Worm (Caenorhabditis elegans) whole organism, early embryonic: ENCODE data around the gene F55A4.13.
A peak's percentile ranks its signal among the peaks of the same experiment; 100 is the strongest.

ENCODE experiments used
- B0310.2 ChIP-seq: sonication (generic microtip); optimal IDR thresholded peaks from 2 replicates; lab custom pipeline; 2016; ENCODE audit warnings: mild to moderate bottlenecking, missing genetic modification characterization, missing compliant biosample characterization
- F13C5.2 ChIP-seq: sonication (generic microtip); optimal IDR thresholded peaks from 2 replicates; lab custom pipeline; 2017; ENCODE audit warnings: mild to moderate bottlenecking, missing genetic modification characterization, inconsistent platforms, missing compliant biosample characterization
- aly-1 ChIP-seq: sonication (generic microtip); optimal IDR thresholded peaks from 2 replicates; lab custom pipeline; 2016; ENCODE audit warnings: missing genetic modification characterization, missing compliant biosample characterization
- ama-1 ChIP-seq: fragments of 150-350 bp; optimal IDR thresholded peaks from 2 replicates; lab custom pipeline; 2014
- ceh-13 ChIP-seq: fragments of 200-800 bp; sonication (Bioruptor generic); optimal IDR thresholded peaks from 2 replicates; lab custom pipeline; 2018; ENCODE audit warnings: mild to moderate bottlenecking, missing genetic modification characterization, missing compliant biosample characterization
- ceh-36 ChIP-seq: sonication (generic microtip); optimal IDR thresholded peaks from 2 replicates; lab custom pipeline; 2016; ENCODE audit warnings: missing genetic modification characterization, inconsistent platforms, missing compliant biosample characterization
- ets-7 ChIP-seq: sonication (generic microtip); optimal IDR thresholded peaks from 2 replicates; lab custom pipeline; 2016; ENCODE audit warnings: missing genotype, missing genetic modification characterization, missing compliant biosample characterization
- flt-1 ChIP-seq: fragments of 200-800 bp; sonication (Bioruptor generic); IDR thresholded peaks from 2 replicates; pipeline ENCODE4 v1.3.6; 2022; ENCODE audit warnings: missing genetic modification characterization, missing compliant biosample characterization
- hmbx-1 ChIP-seq: sonication (generic microtip); optimal IDR thresholded peaks from 2 replicates; lab custom pipeline; 2016; ENCODE audit warnings: mild to moderate bottlenecking, missing genetic modification characterization, missing compliant biosample characterization
- hmg-4 ChIP-seq: fragments of 200-800 bp; sonication (Bioruptor generic); optimal IDR thresholded peaks from 2 replicates; lab custom pipeline; 2018; ENCODE audit warnings: mild to moderate bottlenecking, missing genetic modification characterization, missing compliant biosample characterization
- hnd-1 ChIP-seq: sonication (generic microtip); optimal IDR thresholded peaks from 2 replicates; lab custom pipeline; 2016; ENCODE audit warnings: missing genetic modification characterization, missing compliant biosample characterization
- pes-1 ChIP-seq: fragments of 200-800 bp; sonication (Bioruptor generic); IDR thresholded peaks from 2 replicates; pipeline ENCODE4 v1.3.6; 2022; ENCODE audit warnings: missing genetic modification reagents, missing genetic modification characterization, missing compliant biosample characterization
- scrt-1 ChIP-seq: fragments of 200-800 bp; sonication (Bioruptor generic); IDR thresholded peaks from 2 replicates; pipeline ENCODE4 v1.3.6; 2022; ENCODE audit warnings: missing genetic modification characterization, missing compliant biosample characterization
- sea-1 ChIP-seq: fragments of 200-800 bp; sonication (Bioruptor generic); conservative IDR thresholded peaks from 2 replicates; pipeline ENCODE4 v1.3.6; 2022; ENCODE audit warnings: missing genetic modification characterization, missing compliant biosample characterization
- tbx-11 ChIP-seq: fragments of 200-800 bp; sonication (Bioruptor generic); IDR thresholded peaks from 2 replicates; pipeline ENCODE4 v1.3.6; 2022; ENCODE audit warnings: missing genetic modification characterization, missing compliant biosample characterization
- tbx-37 ChIP-seq: fragments of 200-800 bp; sonication (Bioruptor generic); conservative IDR thresholded peaks from 2 replicates; pipeline ENCODE4 v1.3.6; 2022; ENCODE audit warnings: missing genetic modification reagents, missing genetic modification characterization, missing compliant biosample characterization
- tra-4 ChIP-seq: sonication (generic microtip); optimal IDR thresholded peaks from 2 replicates; lab custom pipeline; 2017; ENCODE audit warnings: missing genetic modification characterization, missing compliant biosample characterization

Gene F55A4.13

ce11 chrX:1005026-1005425 is 12.3 kb downstream of the F55A4.13 start:
- TF ChIP-seq ceh-13 (GFP tag; lab: Kevin White, UChicago), result no peak
- TF ChIP-seq hmg-4 (GFP tag; lab: Kevin White, UChicago), result no peak
- TF ChIP-seq F13C5.2 (tag; lab: Kevin White, UChicago), result no peak
- TF ChIP-seq hmbx-1 (tag; lab: Kevin White, UChicago), result no peak
- no peak for TF ChIP-seq ama-1 (lab: Kevin White, UChicago)

ce11 chrX:1004037-1004436 is 13.3 kb downstream of the F55A4.13 start, which contains the start of gene cutl-21:
cutl-21 (plus strand) TSS chrX:1004337.
- TF ChIP-seq ceh-13 (GFP tag; lab: Kevin White, UChicago) (no peak), F13C5.2 (tag; lab: Kevin White, UChicago) (no peak), tbx-11 (GFP tag; lab: Robert Waterston, UW) (no peak), sea-1 (GFP tag; lab: Robert Waterston, UW) (no peak), flt-1 (GFP tag; lab: Robert Waterston, UW) (no peak)

ce11 chrX:994678-995077 is 22.7 kb downstream of the F55A4.13 start:
- TF ChIP-seq tbx-37 (no peak), F13C5.2 (tag; lab: Kevin White, UChicago) (no peak), tra-4 (tag; lab: Kevin White, UChicago) (no peak), aly-1 (tag; lab: Kevin White, UChicago) (no peak), sea-1 (GFP tag; lab: Robert Waterston, UW) (no peak), ets-7 (tag; lab: Kevin White, UChicago) (no peak), ceh-13 (GFP tag; lab: Kevin White, UChicago) (no peak), tbx-11 (GFP tag; lab: Robert Waterston, UW) (no peak), hnd-1 (tag; lab: Kevin White, UChicago) (no peak), scrt-1 (no peak)

- TF ChIP-seq F13C5.2 (tag; lab: Kevin White, UChicago) (peak; percentile 63), aly-1 (tag; lab: Kevin White, UChicago) (peak; percentile 74), hmg-4 (GFP tag; lab: Kevin White, UChicago) (peak; percentile 51), flt-1 (GFP tag; lab: Robert Waterston, UW) (no peak)
These were observed 24.5 kb downstream of the F55A4.13 start for ce11 chrX:992650-993403.

ce11 chrX:991274-991673 is 26.1 kb downstream of the F55A4.13 start, which contains the start of the genes C09E10.3 and dgk-1:
C09E10.3 (minus strand) TSS chrX:991374.
dgk-1 (minus strand) TSS chrX:991456.
- no peak for TF ChIP-seq pes-1

- TF ChIP-seq hmbx-1 (tag; lab: Kevin White, UChicago), result no peak
- no peak for TF ChIP-seq scrt-1
- no peak for TF ChIP-seq aly-1 (tag; lab: Kevin White, UChicago)
- TF ChIP-seq tra-4 (tag; lab: Kevin White, UChicago), result no peak
- TF ChIP-seq hnd-1 (tag; lab: Kevin White, UChicago), result no peak
- no peak for TF ChIP-seq sea-1 (GFP tag; lab: Robert Waterston, UW)
- no peak for TF ChIP-seq ama-1 (lab: Kevin White, UChicago)
- peak; percentile 43 for TF ChIP-seq hmg-4 (GFP tag; lab: Kevin White, UChicago)
- no peak for TF ChIP-seq ets-7 (tag; lab: Kevin White, UChicago)
- TF ChIP-seq pes-1, result peak; percentile 34; the same call in 1 of the 2 replicates
- TF ChIP-seq ceh-36, result no peak
- TF ChIP-seq ceh-13 (GFP tag; lab: Kevin White, UChicago), result no peak
- TF ChIP-seq B0310.2 (tag; lab: Kevin White, UChicago), result no peak
- no peak for TF ChIP-seq F13C5.2 (tag; lab: Kevin White, UChicago)
- TF ChIP-seq flt-1 (GFP tag; lab: Robert Waterston, UW), result no peak
- 0 out of 2 replicates have a peak, but pooled peaks have one; percentile 5 for TF ChIP-seq tbx-37
- no peak for TF ChIP-seq tbx-11 (GFP tag; lab: Robert Waterston, UW)
These were observed 30.9 kb downstream of the F55A4.13 start for ce11 chrX:986463-986862.

- TF ChIP-seq tbx-11 (GFP tag; lab: Robert Waterston, UW) (no peak), ceh-36 (no peak), ceh-13 (GFP tag; lab: Kevin White, UChicago) (no peak), hnd-1 (tag; lab: Kevin White, UChicago) (no peak), tra-4 (tag; lab: Kevin White, UChicago) (no peak), scrt-1 (no peak)
These were observed 34.8 kb downstream of the F55A4.13 start for ce11 chrX:982598-982997.

ce11 chrX:980252-981009 is 36.9 kb downstream of the F55A4.13 start, which contains the start of gene C44C1.1:
C44C1.1 (plus strand) TSS chrX:980776.
- TF ChIP-seq B0310.2 (tag; lab: Kevin White, UChicago) (no peak), ama-1 (lab: Kevin White, UChicago) (no peak), tra-4 (tag; lab: Kevin White, UChicago) (no peak), aly-1 (tag; lab: Kevin White, UChicago) (no peak), hnd-1 (tag; lab: Kevin White, UChicago) (no peak)
